Fruit fly (Drosophila melanogaster) S2 (cell line): Measurements from ENCODE around the gene CG3740.

ENCODE experiments used
- CG8478 ChIP-seq: fragments of >200 bp; optimal IDR thresholded peaks from 2 replicates; lab custom pipeline; 2018
- CTCF ChIP-seq, 2 experiments: fragments of >200 bp; optimal IDR thresholded peaks; 2 replicates each; lab custom pipeline; 2018

DNA sequence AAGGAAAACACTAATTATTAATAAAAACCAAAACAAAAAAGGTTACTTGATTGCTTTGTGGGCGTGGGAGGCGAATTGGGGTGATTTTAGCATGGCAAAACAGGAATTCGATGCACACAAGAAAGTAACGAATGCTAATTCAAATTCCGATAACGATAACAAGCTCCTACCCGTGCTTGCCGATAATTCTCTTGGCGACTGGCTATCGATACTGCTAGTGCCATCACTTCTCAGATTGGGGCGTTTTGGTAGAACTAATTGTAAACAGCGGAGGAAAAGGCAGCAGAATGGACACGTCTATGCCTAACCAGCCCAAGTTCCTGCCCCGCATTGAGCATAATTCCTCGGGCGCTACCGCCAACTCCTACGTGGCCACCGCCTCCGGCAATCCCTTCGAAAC is 4.3 kb downstream of the CG3740 start, which contains the start of gene dor:
- TF ChIP-seq CG8478 (lab: Kevin White, UChicago) (no peak), CTCF (optimal IDR thresholded peaks at IDR 0.05; lab: Kevin White, UChicago) (peak in 1 of 2 experiments; percentile 17)
